In the genomic region with DNA sequence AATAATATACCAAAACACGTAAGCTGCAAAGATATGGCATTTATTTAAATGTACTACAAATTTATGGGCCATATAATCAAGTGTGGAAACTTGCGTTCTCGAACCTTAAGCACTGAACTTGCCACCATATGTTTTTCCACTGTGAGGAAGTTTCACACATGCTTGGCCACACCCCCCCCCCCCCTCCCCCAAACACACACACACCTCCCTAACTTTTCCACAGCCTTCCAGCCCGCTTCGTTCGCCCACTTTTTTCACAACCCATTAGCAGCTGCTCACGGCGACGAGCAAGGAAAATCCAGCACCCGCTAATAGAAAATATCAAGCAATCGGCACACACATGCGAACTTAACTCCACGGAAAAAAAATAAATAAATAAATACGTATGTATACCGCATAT, we compare ENCODE assay signal across 3 fruit fly cellular contexts.
TF ChIP-seq lines count a peak whose summit lies in the region.

No protein-coding gene starts in this region.

- TF ChIP-seq CTCF in whole organism, embryonic (GFP tag; optimal IDR thresholded peaks at IDR 0.05; lab: Kevin White, UChicago), result no peak

TF ChIP-seq in whole organism, embryonic, 481 proteins besides CTCF, POLR2A, EP300 and RAD21 (continues in another document):
- TF ChIP-seq CG4424 (GFP tag; optimal IDR thresholded peaks at IDR 0.05; lab: Kevin White, UChicago) (no peak), ci (GFP tag; IDR thresholded peaks at IDR 0.05; lab: Robert Waterston, UW) (no peak), Opbp (GFP tag; IDR thresholded peaks at IDR 0.05; lab: Robert Waterston, UW; ENCODE audit: partially characterized antibody) (no peak), HLH54F (GFP tag; optimal IDR thresholded peaks at IDR 0.05; lab: Kevin White, UChicago) (no peak), PHDP (tag; optimal IDR thresholded peaks at IDR 0.05; lab: Kevin White, UChicago) (no peak), al (GFP tag; IDR thresholded peaks at IDR 0.05; lab: Robert Waterston, UW) (no peak), tll (GFP tag; optimal IDR thresholded peaks at IDR 0.05; lab: Kevin White, UChicago) (peak in 1 of 2 experiments; percentile 0), twi (tag; optimal IDR thresholded peaks at IDR 0.05; lab: Kevin White, UChicago) (peak; percentile 62), Bteb2 (GFP tag; optimal IDR thresholded peaks at IDR 0.05; lab: Kevin White, UChicago) (no peak), pita (GFP tag; optimal IDR thresholded peaks at IDR 0.05; lab: Kevin White, UChicago) (no peak), HLHmδ (GFP tag; optimal IDR thresholded peaks at IDR 0.05; lab: Kevin White, UChicago) (no peak), gcm2 (GFP tag; optimal IDR thresholded peaks at IDR 0.05; lab: Kevin White, UChicago) (no peak), CG15514 (GFP tag; optimal IDR thresholded peaks at IDR 0.05; lab: Kevin White, UChicago) (no peak), crol (GFP tag; IDR thresholded peaks at IDR 0.05; lab: Robert Waterston, UW) (peak; percentile 83), Stat92E (GFP tag; optimal IDR thresholded peaks at IDR 0.05; lab: Kevin White, UChicago) (no peak), D (optimal IDR thresholded peaks at IDR 0.05; lab: Kevin White, UChicago) (no peak), D (GFP tag; optimal IDR thresholded peaks at IDR 0.05; lab: Kevin White, UChicago) (no peak), seq (GFP tag; IDR thresholded peaks at IDR 0.05; lab: Robert Waterston, UW) (no peak), NfI (GFP tag; optimal IDR thresholded peaks at IDR 0.05; lab: Kevin White, UChicago) (no peak), nmo (GFP tag; optimal IDR thresholded peaks at IDR 0.05; lab: Kevin White, UChicago) (no peak), CG13287 (GFP tag; IDR thresholded peaks at IDR 0.05; lab: Robert Waterston, UW; ENCODE audit: partially characterized antibody) (no peak), NK7.1 (GFP tag; optimal IDR thresholded peaks at IDR 0.05; lab: Kevin White, UChicago) (no peak), HmgZ (tag; optimal IDR thresholded peaks at IDR 0.05; lab: Kevin White, UChicago) (no peak), C15 (GFP tag; IDR thresholded peaks at IDR 0.05; lab: Robert Waterston, UW) (no peak), yki (optimal IDR thresholded peaks at IDR 0.05; lab: Kevin White, UChicago) (no peak), CG3281 (GFP tag; optimal IDR thresholded peaks at IDR 0.05; lab: Kevin White, UChicago) (no peak), CG1603 (tag; optimal IDR thresholded peaks at IDR 0.05; lab: Kevin White, UChicago) (no peak), CG1647 (GFP tag; optimal IDR thresholded peaks at IDR 0.05; lab: Kevin White, UChicago) (no peak), Hr39 (optimal IDR thresholded peaks at IDR 0.05; lab: Kevin White, UChicago) (peak; percentile 69), CG12942 (GFP tag; optimal IDR thresholded peaks at IDR 0.05; lab: Kevin White, UChicago) (no peak)

TF ChIP-seq in whole organism, prepupa, 60 proteins besides CTCF, POLR2A, EP300 and RAD21:
- no peak for TF ChIP-seq dsx (GFP tag; optimal IDR thresholded peaks at IDR 0.05; lab: Kevin White, UChicago; ENCODE audit: poor library complexity, severe bottlenecking)
- peak; percentile 11 for TF ChIP-seq fkh (GFP tag; optimal IDR thresholded peaks at IDR 0.05; lab: Kevin White, UChicago)

TF ChIP-seq in whole organism, wandering third instar larva, 38 proteins besides CTCF, POLR2A, EP300 and RAD21:
- TF ChIP-seq Jra (GFP tag; optimal IDR thresholded peaks at IDR 0.05; lab: Kevin White, UChicago) (no peak), Dfd (GFP tag; optimal IDR thresholded peaks at IDR 0.05; lab: Kevin White, UChicago) (peak; percentile 28)

Comparison
In these comparisons a context has a peak if more than half of its experiments do, and no peak if none do; other contexts are left out.
1. Of the 7 proteins assayed by ChIP-seq in both whole organism, embryonic and whole organism, prepupa: peak only in whole organism, embryonic: Hr39; only in whole organism, prepupa: none; in both: none; in neither: 6.